Fruit fly (Drosophila melanogaster) whole organism, embryonic: ENCODE measurements around the gene Spn28Dc.

Experiments
- Ada2b ChIP-seq: fragments of 200-800 bp; sonication (Bioruptor generic); IDR thresholded peaks from 2 replicates; pipeline ENCODE4 v1.3.6; 2022; ENCODE audit warnings: missing biosample characterization, missing genetic modification characterization
- Blimp-1 ChIP-seq: fragments of 200-800 bp; sonication (Bioruptor generic); optimal IDR thresholded peaks from 3 replicates; lab custom pipeline; 2018; ENCODE audit warnings: missing biosample characterization, missing genetic modification characterization, mild to moderate bottlenecking, moderate library complexity, missing genetic modification reagents
- CG10147 ChIP-seq: fragments of 200-800 bp; sonication (Bioruptor generic); optimal IDR thresholded peaks from 2 replicates; lab custom pipeline; 2019; ENCODE audit warnings: missing biosample characterization, mild to moderate bottlenecking, missing genetic modification characterization, moderate library complexity
- CG10431 ChIP-seq: fragments of 200-800 bp; sonication (Bioruptor generic); optimal IDR thresholded peaks from 3 replicates; lab custom pipeline; 2018; ENCODE audit warnings: missing biosample characterization, mild to moderate bottlenecking, missing genetic modification characterization
- CG11504 ChIP-seq: fragments of 200-800 bp; sonication (Bioruptor generic); optimal IDR thresholded peaks from 3 replicates; lab custom pipeline; 2019; ENCODE audit warnings: missing biosample characterization, mild to moderate bottlenecking, missing genetic modification characterization, moderate library complexity
- CG12104 ChIP-seq: fragments of 200-800 bp; sonication (Bioruptor generic); optimal IDR thresholded peaks from 3 replicates; lab custom pipeline; 2016; ENCODE audit warnings: missing biosample characterization, missing genetic modification characterization
- CG12391 ChIP-seq: fragments of 200-800 bp; sonication (Bioruptor generic); optimal IDR thresholded peaks from 3 replicates; lab custom pipeline; 2018; ENCODE audit warnings: missing biosample characterization, mild to moderate bottlenecking, missing genetic modification characterization, moderate library complexity
- CG15696 ChIP-seq: fragments of 200-800 bp; sonication (Bioruptor generic); optimal IDR thresholded peaks from 2 replicates; lab custom pipeline; 2019; ENCODE audit warnings: missing biosample characterization, mild to moderate bottlenecking, missing genetic modification characterization, moderate library complexity
- CG16779 ChIP-seq: fragments of 200-800 bp; sonication (Bioruptor generic); IDR thresholded peaks from 2 replicates; pipeline ENCODE4 v1.3.6; 2022; ENCODE audit warnings: missing biosample characterization, missing genetic modification characterization
- CG17186 ChIP-seq: fragments of 200-800 bp; sonication (Bioruptor generic); optimal IDR thresholded peaks from 3 replicates; lab custom pipeline; 2017; ENCODE audit warnings: missing biosample characterization, missing genetic modification reagents, missing genetic modification characterization
- CG18262 ChIP-seq: fragments of 200-800 bp; optimal IDR thresholded peaks from 3 replicates; lab custom pipeline; 2019; ENCODE audit warnings: missing biosample characterization, mild to moderate bottlenecking, missing genetic modification characterization, moderate library complexity
- CG32532 ChIP-seq: fragments of 200-800 bp; sonication (Bioruptor generic); IDR thresholded peaks from 2 replicates; pipeline ENCODE4 v1.3.6; 2022; ENCODE audit warnings: missing biosample characterization, missing genetic modification characterization
- CG3281 ChIP-seq: fragments of 200-800 bp; sonication (Bioruptor generic); optimal IDR thresholded peaks from 3 replicates; lab custom pipeline; 2017; ENCODE audit warnings: missing biosample characterization, mild to moderate bottlenecking, missing genetic modification characterization
- CG4360 ChIP-seq: fragments of 200-800 bp; sonication (Bioruptor generic); IDR thresholded peaks from 2 replicates; pipeline ENCODE4 v1.3.6; 2022; ENCODE audit warnings: missing biosample characterization, missing genetic modification characterization
- CG5180 ChIP-seq: fragments of 200-800 bp; sonication (Bioruptor generic); optimal IDR thresholded peaks from 3 replicates; lab custom pipeline; 2017; ENCODE audit warnings: missing biosample characterization, missing genetic modification characterization, mild to moderate bottlenecking, moderate library complexity, missing genetic modification reagents
- CG6854 ChIP-seq: fragments of 200-800 bp; sonication (Bioruptor generic); optimal IDR thresholded peaks from 3 replicates; lab custom pipeline; 2017; ENCODE audit warnings: missing biosample characterization, mild to moderate bottlenecking, missing genetic modification characterization
- Gug ChIP-seq: fragments of 200-800 bp; sonication (Bioruptor generic); IDR thresholded peaks from 4 replicates; pipeline ENCODE4 v1.3.6; 2022; ENCODE audit warnings: missing biosample characterization, missing genetic modification characterization
- HmgD ChIP-seq: fragments of 200-800 bp; sonication (Bioruptor generic); optimal IDR thresholded peaks from 3 replicates; lab custom pipeline; 2016; ENCODE audit warnings: missing biosample characterization, missing genetic modification characterization
- Lim3 ChIP-seq: fragments of 200-800 bp; sonication (Bioruptor generic); IDR thresholded peaks from 2 replicates; pipeline ENCODE4 v1.3.6; 2022; ENCODE audit warnings: missing biosample characterization, missing genetic modification characterization
- Oli ChIP-seq: fragments of 200-800 bp; sonication (Bioruptor generic); optimal IDR thresholded peaks from 2 replicates; lab custom pipeline; 2018; ENCODE audit warnings: missing biosample characterization, mild to moderate bottlenecking, missing genetic modification characterization, moderate library complexity
- Ssrp ChIP-seq: fragments of 200-800 bp; sonication (Bioruptor generic); optimal IDR thresholded peaks from 2 replicates; lab custom pipeline; 2018; ENCODE audit warnings: missing biosample characterization, mild to moderate bottlenecking, missing genetic modification characterization, moderate library complexity
- bab2 ChIP-seq: fragments of 200-800 bp; sonication (Bioruptor generic); optimal IDR thresholded peaks from 2 replicates; lab custom pipeline; 2016; ENCODE audit warnings: missing biosample characterization, missing genetic modification characterization
- chinmo ChIP-seq: fragments of 200-800 bp; sonication (Bioruptor generic); IDR thresholded peaks from 4 replicates; pipeline ENCODE4 v1.3.6; 2022; ENCODE audit warnings: missing biosample characterization, missing genetic modification characterization; ENCODE audit not compliant: partially characterized antibody
- crol ChIP-seq: fragments of 200-800 bp; sonication (Bioruptor generic); IDR thresholded peaks from 2 replicates; pipeline ENCODE4 v1.3.6; 2022; ENCODE audit warnings: missing biosample characterization, missing genetic modification characterization
- dimm ChIP-seq: fragments of 200-800 bp; sonication (Bioruptor generic); IDR thresholded peaks from 2 replicates; pipeline ENCODE4 v1.3.6; 2022; ENCODE audit warnings: missing biosample characterization, missing genetic modification characterization
- emc ChIP-seq: fragments of 200-800 bp; sonication (Bioruptor generic); optimal IDR thresholded peaks from 2 replicates; lab custom pipeline; 2016; ENCODE audit warnings: missing biosample characterization, missing genetic modification characterization
- grn ChIP-seq: fragments of 200-800 bp; sonication (Bioruptor generic); optimal IDR thresholded peaks from 3 replicates; lab custom pipeline; 2017; ENCODE audit warnings: missing biosample characterization, missing genetic modification characterization
- hth ChIP-seq: fragments of >200 bp; optimal IDR thresholded peaks from 2 replicates; lab custom pipeline; 2017; ENCODE audit warnings: inconsistent platforms
- lmd ChIP-seq: fragments of 200-800 bp; sonication (Bioruptor generic); IDR thresholded peaks from 2 replicates; pipeline ENCODE4 v1.3.6; 2022; ENCODE audit warnings: missing biosample characterization, missing genetic modification characterization
- prd ChIP-seq, 3 experiments: fragments of >200 bp in 2 of 3; fragments of 200-800 bp in 1 of 3; sonication (Bioruptor generic) in 1 of 3; optimal IDR thresholded peaks in 2 of 3; IDR thresholded peaks in 1 of 3; 2 replicates in 2 of 3; 3 replicates in 1 of 3; pipeline versions ENCODE4 v1.3.6 to Lab custom; 2017 to 2022; ENCODE audit warnings: missing biosample characterization in 1 of 3, missing genetic modification characterization in 1 of 3
- ro ChIP-seq: fragments of 200-800 bp; sonication (Bioruptor generic); IDR thresholded peaks from 2 replicates; pipeline ENCODE4 v1.3.6; 2022; ENCODE audit warnings: missing biosample characterization, missing genetic modification characterization
- sens ChIP-seq: fragments of 200-800 bp; sonication (Bioruptor generic); peaks from one replicate; lab custom pipeline; 2016; ENCODE audit warnings: missing biosample characterization, missing genetic modification characterization
- sim ChIP-seq: fragments of 200-800 bp; sonication (Bioruptor generic); IDR thresholded peaks from 2 replicates; pipeline ENCODE4 v1.3.6; 2022; ENCODE audit warnings: missing biosample characterization, missing genetic modification characterization
- sna ChIP-seq: fragments of 200-800 bp; sonication (Bioruptor generic); IDR thresholded peaks from 2 replicates; pipeline ENCODE4 v1.3.6; 2022; ENCODE audit warnings: missing biosample characterization, missing genetic modification characterization; ENCODE audit not compliant: partially characterized antibody
- sqz ChIP-seq: fragments of 200-800 bp; sonication (Bioruptor generic); optimal IDR thresholded peaks from 3 replicates; lab custom pipeline; 2018; ENCODE audit warnings: missing biosample characterization, mild to moderate bottlenecking, missing genetic modification characterization
- sr ChIP-seq: fragments of 200-800 bp; sonication (Bioruptor generic); IDR thresholded peaks from 3 replicates; pipeline ENCODE4 v1.3.6; 2022; ENCODE audit warnings: missing biosample characterization, missing genetic modification characterization
- twi ChIP-seq: fragments of 200-800 bp; optimal IDR thresholded peaks from 2 replicates; lab custom pipeline; 2019; ENCODE audit warnings: missing biosample characterization, mild to moderate bottlenecking, missing genetic modification characterization, moderate library complexity
- vvl ChIP-seq: fragments of 200-800 bp; sonication (Bioruptor generic); IDR thresholded peaks from 2 replicates; pipeline ENCODE4 v1.3.6; 2022; ENCODE audit warnings: missing biosample characterization, missing genetic modification characterization

Gene Spn28Dc

dm6 chr2L:7968054-7968453 lies 39.0 kb downstream of the Spn28Dc start (continued):
- TF ChIP-seq emc (GFP tag; lab: Kevin White, UChicago) (no peak), bab2 (no peak), CG18262 (tag; lab: Kevin White, UChicago) (peak; percentile 11), CG12104 (GFP tag; lab: Kevin White, UChicago) (no peak), CG3281 (no peak), lmd (GFP tag; lab: Robert Waterston, UW) (no peak), HmgD (GFP tag; lab: Kevin White, UChicago) (no peak), CG11504 (peak; percentile 41), grn (GFP tag; lab: Kevin White, UChicago) (no peak), CG12391 (tag; lab: Kevin White, UChicago) (peak; percentile 10)

dm6 chr2L:7967645-7968044 lies 39.4 kb downstream of the Spn28Dc start:
- TF ChIP-seq vvl (GFP tag; lab: Robert Waterston, UW): peak; percentile 22; the same call in 1 of the 2 replicates
- 0 out of 2 replicates have a peak, but pooled peaks have one; percentile 10 for TF ChIP-seq CG4360 (GFP tag; lab: Robert Waterston, UW)
- TF ChIP-seq CG5180 (GFP tag; lab: Kevin White, UChicago): peak; percentile 55
- no peak for TF ChIP-seq Blimp-1
- peak; percentile 16; the same call in 1 of the 2 replicates for TF ChIP-seq CG32532
- no peak for TF ChIP-seq sqz (GFP tag; lab: Kevin White, UChicago)
- TF ChIP-seq sr (GFP tag; lab: Robert Waterston, UW): 0 out of 3 replicates have a peak, but pooled peaks have one; percentile 12
- TF ChIP-seq, all 482 proteins: peak for 5

dm6 chr2L:7966866-7967549 lies 40.0 kb downstream of the Spn28Dc start:
- TF ChIP-seq prd (optimal IDR thresholded peaks at IDR 0.05; lab: Kevin White, UChicago) (no peak), prd (GFP tag; IDR thresholded peaks at IDR 0.05; lab: Robert Waterston, UW) (0 out of 3 replicates have a peak, but pooled peaks have one; percentile 6), HmgD (GFP tag; lab: Kevin White, UChicago) (no peak), Gug (no peak), Ssrp (no peak), chinmo (GFP tag; lab: Robert Waterston, UW) (0 out of 4 replicates have a peak, but pooled peaks have one; percentile 33), CG10147 (GFP tag; lab: Kevin White, UChicago) (no peak), Ada2b (no peak), CG6854 (GFP tag; lab: Kevin White, UChicago) (no peak), dimm (GFP tag; lab: Robert Waterston, UW) (no peak), sim (no peak), CG16779 (GFP tag; lab: Robert Waterston, UW) (no peak), Lim3 (GFP tag; lab: Robert Waterston, UW) (no peak), sna (GFP tag; lab: Robert Waterston, UW) (0 out of 2 replicates have a peak, but pooled peaks have one; percentile 35), ro (GFP tag; lab: Robert Waterston, UW) (no peak), twi (no peak), Oli (tag; lab: Kevin White, UChicago) (no peak), CG17186 (GFP tag; lab: Kevin White, UChicago) (no peak), sens (GFP tag; lab: Kevin White, UChicago) (peak; percentile 6), crol (GFP tag; lab: Robert Waterston, UW) (peak; percentile 67; the same call in 1 of the 2 replicates), CG10431 (no peak), hth (no peak), CG15696 (tag; lab: Kevin White, UChicago) (no peak)
